Worm (Caenorhabditis elegans) whole organism, late embryonic: ENCODE results near the gene tbce-1.
A peak's percentile ranks its signal among the peaks of the same experiment; 100 is the strongest.

Source experiments
- C08G9.2 ChIP-seq: sonication (generic microtip); optimal IDR thresholded peaks from 2 replicates; lab custom pipeline; 2016; ENCODE audit warnings: mild to moderate bottlenecking, missing genetic modification characterization, moderate library complexity, missing compliant biosample characterization
- C38D4.7 ChIP-seq: fragments of 200-800 bp; sonication (Bioruptor generic); optimal IDR thresholded peaks from 2 replicates; lab custom pipeline; 2018; ENCODE audit warnings: mild to moderate bottlenecking, missing genetic modification characterization, moderate library complexity, missing compliant biosample characterization
- F13H6.1 ChIP-seq: sonication (generic microtip); optimal IDR thresholded peaks from 2 replicates; lab custom pipeline; 2016; ENCODE audit warnings: missing genetic modification characterization, missing compliant biosample characterization
- Y22D7AL.16 ChIP-seq: sonication (generic microtip); optimal IDR thresholded peaks from 2 replicates; lab custom pipeline; 2016; ENCODE audit warnings: missing genetic modification characterization, missing compliant biosample characterization
- ahr-1 ChIP-seq: sonication (generic microtip); optimal IDR thresholded peaks from 2 replicates; lab custom pipeline; 2016; ENCODE audit warnings: missing genetic modification characterization, missing compliant biosample characterization
- ama-1 ChIP-seq: fragments of 150-350 bp; optimal IDR thresholded peaks from 2 replicates; lab custom pipeline; 2014
- ceh-14 ChIP-seq: sonication (generic microtip); optimal IDR thresholded peaks from 2 replicates; lab custom pipeline; 2016; ENCODE audit warnings: missing genotype, missing genetic modification characterization, missing compliant biosample characterization
- ceh-18 ChIP-seq: sonication (generic microtip); optimal IDR thresholded peaks from 2 replicates; lab custom pipeline; 2016; ENCODE audit warnings: missing genetic modification characterization, missing compliant biosample characterization
- ceh-19 ChIP-seq: fragments of 200-800 bp; sonication (Bioruptor generic); optimal IDR thresholded peaks from 2 replicates; lab custom pipeline; 2018; ENCODE audit warnings: mild to moderate bottlenecking, missing genetic modification characterization, missing compliant biosample characterization
- ceh-2 ChIP-seq: sonication (generic microtip); optimal IDR thresholded peaks from 2 replicates; lab custom pipeline; 2016; ENCODE audit warnings: missing genotype, missing genetic modification characterization, missing compliant biosample characterization
- ceh-22 ChIP-seq: sonication (generic microtip); optimal IDR thresholded peaks from 2 replicates; lab custom pipeline; 2017; ENCODE audit warnings: missing biosample characterization, missing genetic modification characterization
- ceh-34 ChIP-seq: sonication (generic microtip); optimal IDR thresholded peaks from 2 replicates; lab custom pipeline; 2016; ENCODE audit warnings: mild to moderate bottlenecking, missing genetic modification characterization, missing compliant biosample characterization
- ceh-6 ChIP-seq: fragments of 200-800 bp; sonication (Bioruptor generic); optimal IDR thresholded peaks from 2 replicates; lab custom pipeline; 2018; ENCODE audit warnings: mild to moderate bottlenecking, missing genetic modification characterization, missing compliant biosample characterization
- ceh-9 ChIP-seq: sonication (generic microtip); optimal IDR thresholded peaks from 2 replicates; lab custom pipeline; 2016; ENCODE audit warnings: mild to moderate bottlenecking, missing genetic modification characterization, inconsistent platforms, missing compliant biosample characterization
- che-1 ChIP-seq: sonication (generic microtip); optimal IDR thresholded peaks from 2 replicates; lab custom pipeline; 2016; ENCODE audit warnings: mild to moderate bottlenecking, missing genetic modification characterization, missing compliant biosample characterization
- dmd-4 ChIP-seq: sonication (generic microtip); optimal IDR thresholded peaks from 2 replicates; lab custom pipeline; 2016; ENCODE audit warnings: borderline replicate concordance, missing genetic modification characterization, missing compliant biosample characterization
- dve-1 ChIP-seq: sonication (generic microtip); optimal IDR thresholded peaks from 2 replicates; lab custom pipeline; 2017; ENCODE audit warnings: antibody characterized with exemption, mild to moderate bottlenecking, missing genetic modification characterization, missing compliant biosample characterization
- elt-2 ChIP-seq: sonication (generic microtip); optimal IDR thresholded peaks from 2 replicates; lab custom pipeline; 2016; ENCODE audit warnings: missing genetic modification reagents, missing genetic modification characterization, missing compliant biosample characterization
- elt-4 ChIP-seq: sonication (generic microtip); optimal IDR thresholded peaks from 2 replicates; lab custom pipeline; 2016; ENCODE audit warnings: missing genetic modification characterization, missing compliant biosample characterization
- fax-1 ChIP-seq: sonication (generic microtip); optimal IDR thresholded peaks from 2 replicates; lab custom pipeline; 2016; ENCODE audit warnings: missing genotype, missing genetic modification characterization, missing compliant biosample characterization
- fkh-10 ChIP-seq: fragments of 150-350 bp; optimal IDR thresholded peaks from 2 replicates; lab custom pipeline; 2014; ENCODE audit warnings: missing biosample characterization, missing genetic modification reagents, missing genetic modification characterization
- gmeb-2 ChIP-seq: sonication (generic microtip); optimal IDR thresholded peaks from 2 replicates; lab custom pipeline; 2016; ENCODE audit warnings: missing genetic modification characterization, inconsistent platforms, missing compliant biosample characterization
- hlh-15 ChIP-seq: sonication (generic microtip); optimal IDR thresholded peaks from 2 replicates; lab custom pipeline; 2016; ENCODE audit warnings: missing genetic modification characterization, missing compliant biosample characterization
- hlh-6 ChIP-seq: sonication (generic microtip); optimal IDR thresholded peaks from 2 replicates; lab custom pipeline; 2016; ENCODE audit warnings: missing genotype, missing genetic modification characterization, missing compliant biosample characterization
- hlh-8 ChIP-seq: sonication (generic microtip); optimal IDR thresholded peaks from 2 replicates; lab custom pipeline; 2016; ENCODE audit warnings: missing genotype, missing genetic modification characterization, missing compliant biosample characterization
- lim-6 ChIP-seq: sonication (generic microtip); optimal IDR thresholded peaks from 2 replicates; lab custom pipeline; 2016; ENCODE audit warnings: missing genetic modification characterization, missing compliant biosample characterization
- lin-11 ChIP-seq: fragments of 200-800 bp; sonication (Bioruptor generic); optimal IDR thresholded peaks from 2 replicates; lab custom pipeline; 2018; ENCODE audit warnings: mild to moderate bottlenecking, missing genetic modification characterization, missing compliant biosample characterization
- madf-2 ChIP-seq: sonication (generic microtip); optimal IDR thresholded peaks from 2 replicates; lab custom pipeline; 2017; ENCODE audit warnings: missing genetic modification characterization, missing compliant biosample characterization
- mec-3 ChIP-seq: sonication (generic microtip); optimal IDR thresholded peaks from 2 replicates; lab custom pipeline; 2016; ENCODE audit warnings: borderline replicate concordance, missing genetic modification characterization, missing compliant biosample characterization
- nfya-1 ChIP-seq: sonication (generic microtip); optimal IDR thresholded peaks from 2 replicates; lab custom pipeline; 2017; ENCODE audit warnings: missing genetic modification characterization, mild to moderate bottlenecking, missing compliant biosample characterization, antibody characterized with exemption, moderate library complexity
- nhr-232 ChIP-seq: sonication (generic microtip); optimal IDR thresholded peaks from 2 replicates; lab custom pipeline; 2016; ENCODE audit warnings: missing genetic modification characterization, missing compliant biosample characterization
- npax-4 ChIP-seq: sonication (generic microtip); optimal IDR thresholded peaks from 2 replicates; lab custom pipeline; 2016; ENCODE audit warnings: missing genetic modification characterization, missing compliant biosample characterization
- odd-2 ChIP-seq: sonication (generic microtip); optimal IDR thresholded peaks from 2 replicates; lab custom pipeline; 2017; ENCODE audit warnings: antibody characterized with exemption, mild to moderate bottlenecking, missing genetic modification characterization, missing compliant biosample characterization
- pat-9 ChIP-seq: fragments of 200-800 bp; sonication (Bioruptor generic); optimal IDR thresholded peaks from 2 replicates; lab custom pipeline; 2018; ENCODE audit warnings: mild to moderate bottlenecking, missing genetic modification characterization, moderate library complexity, missing compliant biosample characterization
- pax-1 ChIP-seq: fragments of 150-350 bp; optimal IDR thresholded peaks from 2 replicates; lab custom pipeline; 2014; ENCODE audit warnings: missing biosample characterization, missing genetic modification characterization
- pha-2 ChIP-seq: sonication (generic microtip); optimal IDR thresholded peaks from 2 replicates; lab custom pipeline; 2017; ENCODE audit warnings: mild to moderate bottlenecking, missing genetic modification characterization, missing compliant biosample characterization
- pha-4 ChIP-seq: fragments of 150-350 bp; optimal IDR thresholded peaks from 2 replicates; lab custom pipeline; 2018; ENCODE audit warnings: missing biosample characterization, missing genetic modification reagents, missing genetic modification characterization
- pqm-1 ChIP-seq: sonication (generic microtip); optimal IDR thresholded peaks from 2 replicates; lab custom pipeline; 2016; ENCODE audit warnings: missing genetic modification characterization, missing compliant biosample characterization
- pros-1 ChIP-seq: fragments of 150-350 bp; optimal IDR thresholded peaks from 2 replicates; lab custom pipeline; 2014; ENCODE audit warnings: missing biosample characterization, missing genetic modification reagents, missing genetic modification characterization
- ref-2 ChIP-seq: sonication (generic microtip); optimal IDR thresholded peaks from 2 replicates; lab custom pipeline; 2016; ENCODE audit warnings: missing genetic modification characterization, missing compliant biosample characterization
- sdc-2 ChIP-seq: sonication (generic microtip); optimal IDR thresholded peaks from 2 replicates; lab custom pipeline; 2016; ENCODE audit warnings: missing genotype, missing genetic modification characterization, missing compliant biosample characterization
- syd-9 ChIP-seq: sonication (generic microtip); optimal IDR thresholded peaks from 2 replicates; lab custom pipeline; 2016; ENCODE audit warnings: mild to moderate bottlenecking, missing genetic modification characterization, moderate library complexity, missing compliant biosample characterization
- ttx-3 ChIP-seq: sonication (generic microtip); optimal IDR thresholded peaks from 2 replicates; lab custom pipeline; 2016; ENCODE audit warnings: missing genetic modification reagents, missing genetic modification characterization, missing compliant biosample characterization
- unc-3 ChIP-seq, 2 experiments: fragments of 200-800 bp in 1 of 2; sonication (Bioruptor generic) in 1 of 2; sonication (generic microtip) in 1 of 2; conservative IDR thresholded peaks in 1 of 2; optimal IDR thresholded peaks in 1 of 2; 2 replicates each; pipeline versions ENCODE4 v1.3.6 to Lab custom; 2016 to 2022; ENCODE audit warnings: missing compliant biosample characterization in 2 of 2, missing genetic modification characterization in 2 of 2, missing genetic modification reagents in 1 of 2
- unc-42 ChIP-seq: sonication (generic microtip); optimal IDR thresholded peaks from 2 replicates; lab custom pipeline; 2016; ENCODE audit warnings: missing genotype, missing genetic modification characterization, missing compliant biosample characterization
- unc-55 ChIP-seq: sonication (generic microtip); optimal IDR thresholded peaks from 2 replicates; lab custom pipeline; 2017; ENCODE audit warnings: missing biosample characterization, missing genetic modification reagents, missing genetic modification characterization
- ztf-16 ChIP-seq: sonication (generic microtip); optimal IDR thresholded peaks from 2 replicates; lab custom pipeline; 2017; ENCODE audit warnings: missing genetic modification characterization, missing compliant biosample characterization

Gene tbce-1

DNA sequence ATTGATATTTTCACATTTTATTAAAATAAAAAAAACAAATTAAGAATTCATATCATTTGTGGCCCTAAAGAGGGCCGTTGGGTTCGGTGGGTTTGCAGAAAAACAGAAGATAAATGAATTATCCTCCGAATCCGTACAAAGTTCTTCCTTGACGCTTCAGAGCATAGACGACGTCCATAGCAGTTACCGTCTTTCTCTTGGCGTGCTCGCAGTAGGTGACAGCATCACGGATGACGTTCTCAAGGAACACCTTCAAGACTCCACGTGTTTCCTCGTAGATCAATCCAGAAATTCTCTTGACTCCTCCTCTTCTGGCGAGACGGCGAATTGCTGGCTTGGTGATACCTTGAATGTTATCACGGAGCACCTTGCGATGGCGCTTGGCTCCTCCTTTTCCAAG, 39.1 kb downstream of the tbce-1 start:
- TF ChIP-seq ama-1 (lab: Kevin White, UChicago) (peak; percentile 35), fkh-10 (GFP tag; lab: Kevin White, UChicago) (no peak)
- TF ChIP-seq, all 69 proteins: peak for 1

ce11 chrIV:8333954-8333987, 39.3 kb downstream of the tbce-1 start, which contains the start of gene his-31:
Gene his-31 (minus strand): TSS chrIV:8333983.
- TF ChIP-seq lim-6 (no peak), nhr-232 (tag; lab: Kevin White, UChicago) (no peak), syd-9 (no peak), ttx-3 (no peak), ceh-22 (tag; lab: Kevin White, UChicago) (no peak), ref-2 (tag; lab: Kevin White, UChicago) (no peak), pros-1 (no peak), pha-2 (tag; lab: Kevin White, UChicago) (no peak), C08G9.2 (tag; lab: Kevin White, UChicago) (no peak), pax-1 (tag; lab: Kevin White, UChicago) (no peak), ama-1 (lab: Kevin White, UChicago) (no peak), pha-4 (tag; lab: Kevin White, UChicago) (no peak), unc-3 (GFP tag; conservative IDR thresholded peaks at IDR 0.05; lab: Robert Waterston, UW) (no peak), unc-3 (tag; optimal IDR thresholded peaks at IDR 0.05; lab: Kevin White, UChicago) (no peak), ceh-9 (no peak), F13H6.1 (no peak), dve-1 (tag; lab: Kevin White, UChicago) (no peak), mec-3 (tag; lab: Kevin White, UChicago) (no peak), odd-2 (tag; lab: Kevin White, UChicago) (no peak), ceh-2 (tag; lab: Kevin White, UChicago) (no peak), ceh-19 (GFP tag; lab: Kevin White, UChicago) (no peak)
- TF ChIP-seq, all 69 proteins: peak for 0

DNA sequence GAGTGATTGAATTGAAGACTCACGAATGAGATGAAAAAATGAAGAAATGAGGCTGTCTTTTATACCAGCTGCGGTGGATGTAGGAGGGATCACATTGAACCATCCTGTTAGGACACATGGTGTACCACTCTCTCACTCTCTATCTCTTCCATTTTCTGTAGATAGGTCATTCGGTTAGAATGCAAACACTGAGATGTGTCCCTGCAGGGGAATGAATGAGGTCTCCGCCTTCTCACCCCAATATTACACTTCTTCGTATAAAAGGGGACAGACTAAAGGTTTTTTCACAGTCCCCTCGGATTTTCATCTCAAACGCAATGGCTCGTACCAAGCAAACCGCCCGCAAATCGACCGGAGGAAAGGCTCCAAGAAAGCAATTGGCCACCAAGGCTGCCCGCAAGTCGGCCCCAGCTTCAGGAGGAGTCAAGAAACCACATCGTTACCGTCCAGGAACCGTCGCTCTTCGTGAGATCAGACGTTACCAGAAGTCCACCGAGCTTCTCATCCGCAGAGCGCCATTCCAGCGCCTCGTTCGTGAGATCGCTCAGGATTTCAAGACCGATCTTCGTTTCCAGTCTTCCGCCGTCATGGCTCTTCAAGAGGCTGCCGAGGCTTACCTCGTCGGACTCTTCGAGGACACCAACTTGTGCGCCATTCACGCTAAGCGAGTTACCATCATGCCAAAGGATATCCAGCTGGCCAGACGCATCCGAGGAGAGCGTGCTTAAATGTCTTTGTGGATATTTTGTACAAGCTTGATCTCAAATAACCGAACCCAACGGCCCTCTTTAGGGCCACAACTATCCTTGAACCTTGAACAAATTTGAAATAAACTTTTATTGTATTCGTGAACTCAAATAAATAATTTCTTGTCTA, 39.7 kb downstream of the tbce-1 start, which contains the start of gene his-32:
TSS of gene his-32 (plus strand) at position 318 of the 876 bp plus-strand sequence.
- TF ChIP-seq dve-1 (tag; lab: Kevin White, UChicago) (peak; percentile 34), C08G9.2 (tag; lab: Kevin White, UChicago) (peak; percentile 24), hlh-6 (no peak), ceh-18 (tag; lab: Kevin White, UChicago) (no peak), unc-42 (tag; lab: Kevin White, UChicago) (no peak), lim-6 (no peak), ceh-34 (peak; percentile 85), gmeb-2 (tag; lab: Kevin White, UChicago) (peak; percentile 3), ahr-1 (tag; lab: Kevin White, UChicago) (no peak), elt-4 (tag; lab: Kevin White, UChicago) (no peak), syd-9 (no peak), mec-3 (tag; lab: Kevin White, UChicago) (no peak), unc-55 (GFP tag; lab: Kevin White, UChicago) (peak; percentile 19), nfya-1 (peak; percentile 75), ztf-16 (tag; lab: Kevin White, UChicago) (peak; percentile 66), ceh-6 (GFP tag; lab: Kevin White, UChicago) (no peak), npax-4 (tag; lab: Kevin White, UChicago) (no peak), madf-2 (no peak), ceh-14 (no peak), pat-9 (tag; lab: Kevin White, UChicago) (peak; percentile 41), pha-4 (tag; lab: Kevin White, UChicago) (no peak), lin-11 (tag; lab: Kevin White, UChicago) (no peak), fax-1 (tag; lab: Kevin White, UChicago) (no peak), pros-1 (peak; percentile 5), che-1 (no peak), elt-2 (tag; lab: Kevin White, UChicago) (peak; percentile 43), Y22D7AL.16 (tag; lab: Kevin White, UChicago) (no peak), pax-1 (tag; lab: Kevin White, UChicago) (peak; percentile 85), hlh-15 (tag; lab: Kevin White, UChicago) (no peak), dmd-4 (no peak), ceh-9 (no peak), C38D4.7 (GFP tag; lab: Kevin White, UChicago) (no peak), odd-2 (tag; lab: Kevin White, UChicago) (no peak), sdc-2 (tag; lab: Kevin White, UChicago) (peak; percentile 56), hlh-8 (tag; lab: Kevin White, UChicago) (no peak), pqm-1 (tag; lab: Kevin White, UChicago) (no peak)
